Worm (Caenorhabditis elegans) whole organism, late embryonic: Measurements from ENCODE around the gene asns-2.

ENCODE experiments used
- ceh-19 ChIP-seq: fragments of 200-800 bp; sonication (Bioruptor generic); optimal IDR thresholded peaks from 2 replicates; lab custom pipeline; 2018; ENCODE audit warnings: mild to moderate bottlenecking, missing genetic modification characterization, missing compliant biosample characterization
- che-1 ChIP-seq: sonication (generic microtip); optimal IDR thresholded peaks from 2 replicates; lab custom pipeline; 2016; ENCODE audit warnings: mild to moderate bottlenecking, missing genetic modification characterization, missing compliant biosample characterization
- tbx-2 ChIP-seq: sonication (generic microtip); optimal IDR thresholded peaks from 2 replicates; lab custom pipeline; 2016; ENCODE audit warnings: missing genetic modification characterization, missing compliant biosample characterization

DNA sequence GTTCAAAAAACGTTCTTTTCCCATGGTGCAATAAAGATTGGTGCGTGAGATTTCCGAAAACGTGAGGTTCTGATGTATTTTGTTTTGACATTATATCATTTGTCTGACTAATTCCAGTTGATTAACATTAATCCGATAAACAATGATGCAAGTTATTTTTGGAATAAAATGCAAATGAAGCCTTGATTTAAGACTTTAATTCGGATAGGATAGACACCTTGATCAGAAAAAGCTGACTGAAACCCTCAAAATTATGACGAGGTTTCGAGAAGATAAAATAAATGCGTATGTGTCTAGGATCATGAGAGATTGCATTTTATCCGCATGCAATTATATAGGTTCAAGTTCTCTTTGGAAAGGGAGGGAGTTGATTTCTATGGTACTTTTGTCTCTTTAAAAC lies 5.2 kb downstream of the asns-2 start:
- TF ChIP-seq che-1 (tag; lab: Kevin White, UChicago) (no peak), tbx-2 (tag; lab: Kevin White, UChicago) (no peak), ceh-19 (no peak)
